Worm (Caenorhabditis elegans) whole organism, midembryonic: Measurements from ENCODE around the gene col-41.

Experiments
- T22C8.4 ChIP-seq: fragments of 200-800 bp; sonication (Bioruptor generic); IDR thresholded peaks from 2 replicates; pipeline ENCODE4 v1.3.6; 2022; ENCODE audit warnings: missing genetic modification characterization, missing compliant biosample characterization
- cog-1 ChIP-seq: sonication (generic microtip); optimal IDR thresholded peaks from 2 replicates; lab custom pipeline; 2016; ENCODE audit warnings: missing genetic modification characterization, missing compliant biosample characterization
- flt-1 ChIP-seq: fragments of 200-800 bp; sonication (Bioruptor generic); IDR thresholded peaks from 2 replicates; pipeline ENCODE4 v1.3.6; 2022; ENCODE audit warnings: missing genetic modification characterization, missing compliant biosample characterization
- klf-2 ChIP-seq: fragments of 200-800 bp; sonication (Bioruptor generic); conservative IDR thresholded peaks from 2 replicates; pipeline ENCODE4 v1.3.6; 2022; ENCODE audit warnings: missing genetic modification reagents, missing genetic modification characterization, missing compliant biosample characterization
- med-1 ChIP-seq: sonication (generic microtip); optimal IDR thresholded peaks from 2 replicates; lab custom pipeline; 2017; ENCODE audit warnings: missing genetic modification characterization, mild to moderate bottlenecking, missing compliant biosample characterization, antibody characterized with exemption, missing genetic modification reagents; ENCODE audit not compliant: insufficient read depth
- ref-1 ChIP-seq: fragments of 200-800 bp; sonication (Bioruptor generic); conservative IDR thresholded peaks from 2 replicates; pipeline ENCODE4 v1.3.6; 2022; ENCODE audit warnings: missing genetic modification reagents, missing genetic modification characterization, missing compliant biosample characterization
- ztf-23 ChIP-seq: fragments of 200-800 bp; sonication (Bioruptor generic); IDR thresholded peaks from 2 replicates; pipeline ENCODE4 v1.3.6; 2022; ENCODE audit warnings: missing genetic modification reagents, missing genetic modification characterization, missing compliant biosample characterization
- ztf-29 ChIP-seq: fragments of 200-800 bp; sonication (Bioruptor generic); IDR thresholded peaks from 2 replicates; pipeline ENCODE4 v1.3.6; 2022; ENCODE audit warnings: missing genetic modification reagents, missing genetic modification characterization, missing compliant biosample characterization

- TF ChIP-seq ztf-29 (GFP tag; lab: Robert Waterston, UW) (no peak), flt-1 (no peak), med-1 (no peak), T22C8.4 (no peak), cog-1 (tag; lab: Kevin White, UChicago) (no peak), ref-1 (GFP tag; lab: Robert Waterston, UW) (no peak), klf-2 (no peak), ztf-23 (GFP tag; lab: Robert Waterston, UW) (no peak)
Measured at ce11 chrX:15133180-15133579, 43.1 kb downstream of the col-41 start.
